Fruit fly (Drosophila melanogaster): ENCODE measurements around the gene LysE.

Gene LysE

dm6 chr3L:1204674-1205547 is 7.7 kb upstream of the LysE start, which contains the start of gene CG9119 (continued):
- TF ChIP-seq CG2129 (GFP tag; IDR thresholded peaks at IDR 0.05; ENCODE audit: partially characterized antibody): no peak
- peak; percentile 41 for TF ChIP-seq GATAe (GFP tag; conservative IDR thresholded peaks at IDR 0.05)
- TF ChIP-seq Med (GFP tag): peak; percentile 86
- TF ChIP-seq nom (GFP tag; optimal IDR thresholded peaks at IDR 0.05): peak; percentile 11
- TF ChIP-seq yki (optimal IDR thresholded peaks at IDR 0.05): no peak
- peak; percentile 65; the same call in 1 of the 3 replicates for TF ChIP-seq CG11456 (GFP tag; IDR thresholded peaks at IDR 0.05)
- TF ChIP-seq HLH54F (GFP tag; optimal IDR thresholded peaks at IDR 0.05): peak; percentile 64
- peak; percentile 44 for TF ChIP-seq CG9817 (tag; optimal IDR thresholded peaks at IDR 0.05)
- no peak for TF ChIP-seq CG16813 (GFP tag; IDR thresholded peaks at IDR 0.05; ENCODE audit: partially characterized antibody)
- peak; percentile 1 for TF ChIP-seq CG6765 (GFP tag; optimal IDR thresholded peaks at IDR 0.05)
- peak in 1 of 2 experiments; percentile 45 for TF ChIP-seq Eip74EF (GFP tag; optimal IDR thresholded peaks at IDR 0.05)
- TF ChIP-seq CG10543 (GFP tag; optimal IDR thresholded peaks at IDR 0.05): peak; percentile 84
- peak; percentile 54 for TF ChIP-seq CG6683 (GFP tag; optimal IDR thresholded peaks at IDR 0.05)
- TF ChIP-seq Ssrp (tag; optimal IDR thresholded peaks at IDR 0.05): peak; percentile 59
- TF ChIP-seq CG2199 (GFP tag; IDR thresholded peaks at IDR 0.05): no peak
- no peak for TF ChIP-seq CG11696 (GFP tag; IDR thresholded peaks at IDR 0.05)
- peak; percentile 56 for TF ChIP-seq D19A (tag; optimal IDR thresholded peaks at IDR 0.05)
- peak; percentile 74 for TF ChIP-seq gem (tag; optimal IDR thresholded peaks at IDR 0.05)
- TF ChIP-seq cg (GFP tag; optimal IDR thresholded peaks at IDR 0.05): no peak
- TF ChIP-seq HHEX (GFP tag; optimal IDR thresholded peaks at IDR 0.05): peak; percentile 75
- TF ChIP-seq emc (GFP tag; optimal IDR thresholded peaks at IDR 0.05): peak; percentile 42
- peak; percentile 25 for TF ChIP-seq CG10267 (tag; optimal IDR thresholded peaks at IDR 0.05)
- peak; percentile 67 for TF ChIP-seq odd (GFP tag; optimal IDR thresholded peaks at IDR 0.05)
- TF ChIP-seq CrebB (tag; optimal IDR thresholded peaks at IDR 0.05): no peak
- no peak for TF ChIP-seq Lhr (GFP tag; optimal IDR thresholded peaks at IDR 0.05)
- peak; percentile 51 for TF ChIP-seq crc (GFP tag; optimal IDR thresholded peaks at IDR 0.05)
- peak; percentile 63 for TF ChIP-seq CG18619 (GFP tag; optimal IDR thresholded peaks at IDR 0.05)
- 0 out of 2 replicates have a peak, but pooled peaks have one; percentile 12 for TF ChIP-seq cas (GFP tag; IDR thresholded peaks at IDR 0.05)
- peak; percentile 39 for TF ChIP-seq BtbVII (GFP tag; optimal IDR thresholded peaks at IDR 0.05)
- TF ChIP-seq unpg (GFP tag; optimal IDR thresholded peaks at IDR 0.05): peak; percentile 53
- peak; percentile 78 for TF ChIP-seq CG7556 (GFP tag; optimal IDR thresholded peaks at IDR 0.05)
- peak; percentile 11 for TF ChIP-seq CG7745 (tag; optimal IDR thresholded peaks at IDR 0.05)
- TF ChIP-seq Doc2 (GFP tag; IDR thresholded peaks at IDR 0.05): no peak
- TF ChIP-seq C15 (GFP tag; IDR thresholded peaks at IDR 0.05): no peak
- TF ChIP-seq CG15479 (GFP tag; optimal IDR thresholded peaks at IDR 0.05): no peak
- TF ChIP-seq CG7357 (GFP tag; IDR thresholded peaks at IDR 0.05): 0 out of 3 replicates have a peak, but pooled peaks have one; percentile 36
- no peak for TF ChIP-seq mirr (GFP tag; optimal IDR thresholded peaks at IDR 0.05)
- TF ChIP-seq Adf1 (GFP tag; IDR thresholded peaks at IDR 0.05): 0 out of 2 replicates have a peak, but pooled peaks have one; percentile 7
- TF ChIP-seq stwl (tag; optimal IDR thresholded peaks at IDR 0.05): no peak
- no peak; the same call in 1 of the 2 replicates for TF ChIP-seq ham (GFP tag; IDR thresholded peaks at IDR 0.05)
- TF ChIP-seq Ada2b (GFP tag; IDR thresholded peaks at IDR 0.05): no peak
- no peak for TF ChIP-seq sna (GFP tag; IDR thresholded peaks at IDR 0.05; ENCODE audit: partially characterized antibody)
- TF ChIP-seq z (GFP tag; IDR thresholded peaks at IDR 0.05): no peak
- TF ChIP-seq sqz (GFP tag; optimal IDR thresholded peaks at IDR 0.05): peak; percentile 47
- peak; percentile 55; the same call in 2 of the 3 replicates for TF ChIP-seq CG11695 (GFP tag; IDR thresholded peaks at IDR 0.05)
- TF ChIP-seq Oaz (GFP tag; IDR thresholded peaks at IDR 0.05): no peak
- TF ChIP-seq nau (GFP tag; optimal IDR thresholded peaks at IDR 0.05): peak; percentile 51
- no peak for TF ChIP-seq ap (GFP tag; IDR thresholded peaks at IDR 0.05)
